Worm (Caenorhabditis elegans) whole organism, L3 larva: ENCODE results near the gene natc-2.

Source experiments
- daf-12 ChIP-seq: fragments of 150-350 bp; optimal IDR thresholded peaks from 2 replicates; lab custom pipeline; 2014; ENCODE audit warnings: missing biosample characterization, missing genetic modification reagents, missing genetic modification characterization
- elt-3 ChIP-seq, 3 experiments: fragments of 150-350 bp in 1 of 3; sonication (generic microtip) in 2 of 3; optimal IDR thresholded peaks; 2 replicates in 2 of 3; 4 replicates in 1 of 3; lab custom pipeline; 2014 to 2017; ENCODE audit warnings: missing biosample characterization in 3 of 3, missing genetic modification characterization in 3 of 3
- nhr-12 ChIP-seq: fragments of 150-350 bp; optimal IDR thresholded peaks from 2 replicates; lab custom pipeline; 2014; ENCODE audit warnings: missing biosample characterization, missing genetic modification characterization
- pqm-1 ChIP-seq: fragments of 150-350 bp; optimal IDR thresholded peaks from 2 replicates; lab custom pipeline; 2017; ENCODE audit warnings: missing biosample characterization, missing genetic modification characterization, inconsistent platforms

ce11 chrV:5304366-5304765 lies 30.5 kb downstream of the natc-2 start:
- TF ChIP-seq elt-3 (tag; optimal IDR thresholded peaks at IDR 0.05; lab: Kevin White, UChicago) (no peak), daf-12 (tag; lab: Kevin White, UChicago) (no peak), pqm-1 (tag; lab: Kevin White, UChicago) (no peak), nhr-12 (tag; lab: Kevin White, UChicago) (no peak)
